Worm (Caenorhabditis elegans) whole organism, midembryonic: Measurements from ENCODE around the gene bir-1.

ENCODE experiments used
- cog-1 ChIP-seq: sonication (generic microtip); optimal IDR thresholded peaks from 2 replicates; lab custom pipeline; 2016; ENCODE audit warnings: missing genetic modification characterization, missing compliant biosample characterization
- flt-1 ChIP-seq: fragments of 200-800 bp; sonication (Bioruptor generic); IDR thresholded peaks from 2 replicates; pipeline ENCODE4 v1.3.6; 2022; ENCODE audit warnings: missing genetic modification characterization, missing compliant biosample characterization
- klf-2 ChIP-seq: fragments of 200-800 bp; sonication (Bioruptor generic); conservative IDR thresholded peaks from 2 replicates; pipeline ENCODE4 v1.3.6; 2022; ENCODE audit warnings: missing genetic modification reagents, missing genetic modification characterization, missing compliant biosample characterization
- med-1 ChIP-seq: sonication (generic microtip); optimal IDR thresholded peaks from 2 replicates; lab custom pipeline; 2017; ENCODE audit warnings: missing genetic modification characterization, mild to moderate bottlenecking, missing compliant biosample characterization, antibody characterized with exemption, missing genetic modification reagents; ENCODE audit not compliant: insufficient read depth
- ref-1 ChIP-seq: fragments of 200-800 bp; sonication (Bioruptor generic); conservative IDR thresholded peaks from 2 replicates; pipeline ENCODE4 v1.3.6; 2022; ENCODE audit warnings: missing genetic modification reagents, missing genetic modification characterization, missing compliant biosample characterization
- ztf-23 ChIP-seq: fragments of 200-800 bp; sonication (Bioruptor generic); IDR thresholded peaks from 2 replicates; pipeline ENCODE4 v1.3.6; 2022; ENCODE audit warnings: missing genetic modification reagents, missing genetic modification characterization, missing compliant biosample characterization
- ztf-29 ChIP-seq: fragments of 200-800 bp; sonication (Bioruptor generic); IDR thresholded peaks from 2 replicates; pipeline ENCODE4 v1.3.6; 2022; ENCODE audit warnings: missing genetic modification reagents, missing genetic modification characterization, missing compliant biosample characterization

ce11 chrV:11656469-11656868 is 12.2 kb downstream of the bir-1 start:
- TF ChIP-seq ztf-29 (no peak), flt-1 (no peak), ztf-23 (GFP tag; lab: Robert Waterston, UW) (no peak), klf-2 (GFP tag; lab: Robert Waterston, UW) (no peak), med-1 (GFP tag; lab: Kevin White, UChicago) (no peak), cog-1 (no peak), ref-1 (GFP tag; lab: Robert Waterston, UW) (no peak)
